Fruit fly (Drosophila melanogaster) whole organism, embryonic: Measurements from ENCODE around the gene flip.

Source experiments
- Blimp-1 ChIP-seq: fragments of 200-800 bp; sonication (Bioruptor generic); optimal IDR thresholded peaks from 3 replicates; lab custom pipeline; 2018; ENCODE audit warnings: missing biosample characterization, missing genetic modification characterization, mild to moderate bottlenecking, moderate library complexity, missing genetic modification reagents
- CG10321 ChIP-seq: fragments of 200-800 bp; sonication (Bioruptor generic); IDR thresholded peaks from 2 replicates; pipeline ENCODE4 v1.3.6; 2022; ENCODE audit warnings: missing biosample characterization, missing genetic modification characterization
- Stat92E ChIP-seq, 3 experiments: fragments of >200 bp in 2 of 3; fragments of 200-800 bp in 1 of 3; sonication (Bioruptor generic) in 1 of 3; optimal IDR thresholded peaks; 2 replicates each; lab custom pipeline; 2017 to 2019; ENCODE audit warnings: missing biosample characterization in 3 of 3, missing genetic modification characterization in 3 of 3, mild to moderate bottlenecking in 1 of 3, moderate library complexity in 1 of 3
- ab ChIP-seq: fragments of 200-800 bp; sonication (Bioruptor generic); optimal IDR thresholded peaks from 2 replicates; lab custom pipeline; 2016; ENCODE audit warnings: missing biosample characterization, missing genetic modification characterization
- ftz-f1 ChIP-seq: fragments of 200-800 bp; sonication (Bioruptor generic); optimal IDR thresholded peaks from 2 replicates; lab custom pipeline; 2016; ENCODE audit warnings: missing biosample characterization, missing genetic modification characterization

dm6 chr3R:4318589-4318988 lies 40.9 kb upstream of the flip start:
- TF ChIP-seq Stat92E (GFP tag; optimal IDR thresholded peaks at IDR 0.05; lab: Kevin White, UChicago) (no peak), ab (GFP tag; lab: Kevin White, UChicago) (no peak), ftz-f1 (GFP tag; lab: Kevin White, UChicago) (no peak), CG10321 (GFP tag; lab: Robert Waterston, UW) (no peak), Blimp-1 (no peak)
